Worm (Caenorhabditis elegans): ENCODE measurements around the gene sre-3.
"Not testable (repeated sequence)": the region's sequence is repeated elsewhere in the genome, so short reads cannot be mapped to it uniquely, and the experiment has no call there.

The sre-3 gene

ce11 chrII:7420157-7420556 lies 34.6 kb downstream of the sre-3 start:
- TF ChIP-seq cog-1 (tag; optimal IDR thresholded peaks at IDR 0.05) (no peak), ref-1 (GFP tag; conservative IDR thresholded peaks at IDR 0.05) (no peak), flt-1 (GFP tag; IDR thresholded peaks at IDR 0.05) (no peak), T22C8.4 (GFP tag; IDR thresholded peaks at IDR 0.05) (no peak), tab-1 (GFP tag; IDR thresholded peaks at IDR 0.05) (no peak), ztf-23 (GFP tag; IDR thresholded peaks at IDR 0.05) (no peak), ztf-29 (GFP tag; IDR thresholded peaks at IDR 0.05) (no peak), med-1 (GFP tag; optimal IDR thresholded peaks at IDR 0.05; ENCODE audit: insufficient read depth) (no peak), klf-2 (GFP tag; conservative IDR thresholded peaks at IDR 0.05) (no peak)

ce11 chrII:7420796-7421386 lies 35.3 kb downstream of the sre-3 start:
- TF ChIP-seq med-1 (GFP tag; optimal IDR thresholded peaks at IDR 0.05; ENCODE audit: insufficient read depth), result no peak
- no peak for TF ChIP-seq cog-1 (tag; optimal IDR thresholded peaks at IDR 0.05)
- TF ChIP-seq klf-2 (GFP tag; conservative IDR thresholded peaks at IDR 0.05), result no peak
- no peak for TF ChIP-seq ztf-29 (GFP tag; IDR thresholded peaks at IDR 0.05)
- no peak for TF ChIP-seq tab-1 (GFP tag; IDR thresholded peaks at IDR 0.05)
- no peak for TF ChIP-seq flt-1 (GFP tag; IDR thresholded peaks at IDR 0.05)
- TF ChIP-seq ref-1 (GFP tag; conservative IDR thresholded peaks at IDR 0.05), result no peak
- TF ChIP-seq T22C8.4 (GFP tag; IDR thresholded peaks at IDR 0.05), result no peak

ce11 chrII:7432327-7432726 lies 46.8 kb downstream of the sre-3 start, which contains the start of gene srd-54:
TSS of gene srd-54 (plus strand) at chrII:7432627.
- no peak for TF ChIP-seq klf-2 (GFP tag; conservative IDR thresholded peaks at IDR 0.05)

ce11 chrII:7434182-7434581 lies 48.6 kb downstream of the sre-3 start, which contains the start of gene kcc-3:
TSS of gene kcc-3 (minus strand) at chrII:7434282.
- TF ChIP-seq ztf-29 (GFP tag; IDR thresholded peaks at IDR 0.05), result no peak
- no peak for TF ChIP-seq ztf-23 (GFP tag; IDR thresholded peaks at IDR 0.05)
- no peak for TF ChIP-seq T22C8.4 (GFP tag; IDR thresholded peaks at IDR 0.05)
- TF ChIP-seq klf-2 (GFP tag; conservative IDR thresholded peaks at IDR 0.05), result no peak
- TF ChIP-seq cog-1 (tag; optimal IDR thresholded peaks at IDR 0.05), result no peak
- no peak for TF ChIP-seq flt-1 (GFP tag; IDR thresholded peaks at IDR 0.05)
- no peak for TF ChIP-seq ref-1 (GFP tag; conservative IDR thresholded peaks at IDR 0.05)
- TF ChIP-seq med-1 (GFP tag; optimal IDR thresholded peaks at IDR 0.05; ENCODE audit: insufficient read depth), result no peak
- no peak for TF ChIP-seq tab-1 (GFP tag; IDR thresholded peaks at IDR 0.05)

- not testable (repeated sequence) for TF ChIP-seq klf-2 (GFP tag; conservative IDR thresholded peaks at IDR 0.05); med-1 (GFP tag; optimal IDR thresholded peaks at IDR 0.05; ENCODE audit: insufficient read depth); ztf-29 (GFP tag; IDR thresholded peaks at IDR 0.05)
These were observed 49.4 kb downstream of the sre-3 start, which contains the start of gene K02A2.1 for ce11 chrII:7434958-7435357. TSS of gene K02A2.1 (plus strand) at chrII:7435258.

All from whole organism, midembryonic.